Fruit fly (Drosophila melanogaster) whole organism, prepupa: ENCODE measurements around the gene CG43245.

Source experiments
- CG3919 ChIP-seq: fragments of 200-800 bp; sonication (Bioruptor generic); optimal IDR thresholded peaks from 3 replicates; lab custom pipeline; 2016; ENCODE audit warnings: missing biosample characterization, missing genetic modification characterization
- CG8119 ChIP-seq: fragments of 200-800 bp; sonication (Bioruptor generic); IDR thresholded peaks from 3 replicates; pipeline ENCODE4 v1.3.6; 2022; ENCODE audit warnings: missing biosample characterization, missing genetic modification characterization
- salr ChIP-seq, 2 experiments: fragments of 200-800 bp; sonication (Bioruptor generic); optimal IDR thresholded peaks; 3 replicates each; lab custom pipeline; 2016 to 2018; ENCODE audit warnings: missing biosample characterization in 2 of 2, missing genetic modification characterization in 2 of 2, mild to moderate bottlenecking in 1 of 2

- TF ChIP-seq CG8119 (GFP tag; lab: Robert Waterston, UW), result peak; percentile 79
- no peak for TF ChIP-seq CG3919 (GFP tag; lab: Kevin White, UChicago)
- TF ChIP-seq salr (GFP tag; optimal IDR thresholded peaks at IDR 0.05; lab: Kevin White, UChicago), result no peak
Measured at dm6 chr3L:10787652-10788330, 16.1 kb downstream of the CG43245 start.
